Fruit fly (Drosophila melanogaster): Measurements from ENCODE around the gene meep.

The meep gene

dm6 chr3L:1204674-1205547 is 2.1 kb upstream of the meep start, which contains the start of gene CG9119 (continued):
- no peak for TF ChIP-seq dsf (GFP tag; optimal IDR thresholded peaks at IDR 0.05; ENCODE audit: borderline replicate concordance)
- no peak for TF ChIP-seq CG9705 (GFP tag; optimal IDR thresholded peaks at IDR 0.05)
- TF ChIP-seq GATAd (GFP tag; optimal IDR thresholded peaks at IDR 0.05): no peak
- TF ChIP-seq N (GFP tag; optimal IDR thresholded peaks at IDR 0.05): no peak
- no peak for TF ChIP-seq Vsx2 (GFP tag; optimal IDR thresholded peaks at IDR 0.05; ENCODE audit: partially characterized antibody)

DNA sequence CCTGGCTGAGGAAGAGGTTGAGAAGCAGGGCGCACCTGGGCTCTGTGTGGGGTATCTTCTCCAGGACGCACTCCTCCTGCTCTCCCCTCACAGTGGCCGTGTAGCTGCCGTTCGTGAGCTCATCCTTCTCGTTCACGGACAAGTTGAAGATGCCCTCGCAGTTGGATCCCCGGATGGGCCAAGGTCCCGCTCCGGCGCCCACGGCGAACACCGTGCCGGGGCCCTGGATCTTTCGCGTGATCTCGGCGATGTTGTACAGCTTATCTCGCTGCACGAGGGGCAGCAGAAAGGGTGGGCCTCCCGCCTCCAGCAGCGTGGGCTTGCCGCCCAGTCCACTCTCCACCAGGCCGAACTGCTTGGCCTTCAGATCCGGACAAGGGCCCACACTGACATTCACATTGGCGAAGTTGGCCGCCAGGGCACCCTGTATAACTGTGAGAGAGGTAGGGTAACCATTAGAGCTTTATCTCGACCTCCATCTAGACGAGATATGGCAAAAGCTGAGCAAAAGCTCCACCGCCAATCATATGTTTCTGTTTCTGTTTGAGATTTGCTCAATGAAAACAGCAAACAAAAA is 1.1 kb upstream of the meep start:
- no peak for TF ChIP-seq HLH106 (tag; optimal IDR thresholded peaks at IDR 0.05)
- peak; percentile 97 for TF ChIP-seq Dfd (GFP tag; optimal IDR thresholded peaks at IDR 0.05)
- no peak for TF ChIP-seq Jra (GFP tag; optimal IDR thresholded peaks at IDR 0.05)

DNA sequence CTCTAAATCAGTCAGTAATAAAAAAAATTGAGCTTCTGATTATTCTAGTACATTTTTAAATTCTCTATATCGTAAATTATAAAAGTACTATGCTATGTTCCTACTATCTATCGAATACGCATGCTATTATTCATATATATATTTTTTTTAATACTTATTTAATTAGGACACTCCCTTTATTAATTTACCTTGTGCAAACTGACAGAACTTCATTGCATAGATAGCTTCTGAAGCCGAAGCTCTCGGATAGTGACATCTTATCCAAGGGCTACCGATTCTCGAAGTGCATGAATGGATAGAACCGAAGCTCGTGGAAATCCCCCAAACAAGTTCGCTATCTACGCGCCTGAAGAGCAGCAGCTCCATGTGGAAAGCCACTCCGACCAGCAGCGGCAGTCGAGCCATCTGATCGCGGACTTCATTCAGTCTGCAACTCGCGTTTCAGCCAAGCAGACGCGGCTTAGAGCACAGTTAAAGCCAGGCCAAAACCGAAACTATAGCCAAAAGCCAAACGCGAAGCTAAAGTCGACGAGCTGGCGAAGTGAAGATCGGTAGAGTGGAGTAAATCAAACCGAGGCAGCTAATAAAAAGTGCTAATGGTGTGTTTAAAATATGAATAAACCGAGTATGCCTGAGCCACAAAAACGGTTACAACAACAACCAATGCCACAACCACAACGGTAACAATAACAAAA is 2.3 kb downstream of the meep start, which contains the start of gene mwh:
mwh (plus strand) TSS at position 430 of the 695 bp plus-strand sequence.
- TF ChIP-seq Hnf4 (GFP tag; optimal IDR thresholded peaks at IDR 0.05): no peak
- TF ChIP-seq dmrt93B (GFP tag; optimal IDR thresholded peaks at IDR 0.05): no peak
- no peak for TF ChIP-seq Rel (GFP tag; optimal IDR thresholded peaks at IDR 0.05)
- no peak for TF ChIP-seq Rel (tag; optimal IDR thresholded peaks at IDR 0.05)

DNA sequence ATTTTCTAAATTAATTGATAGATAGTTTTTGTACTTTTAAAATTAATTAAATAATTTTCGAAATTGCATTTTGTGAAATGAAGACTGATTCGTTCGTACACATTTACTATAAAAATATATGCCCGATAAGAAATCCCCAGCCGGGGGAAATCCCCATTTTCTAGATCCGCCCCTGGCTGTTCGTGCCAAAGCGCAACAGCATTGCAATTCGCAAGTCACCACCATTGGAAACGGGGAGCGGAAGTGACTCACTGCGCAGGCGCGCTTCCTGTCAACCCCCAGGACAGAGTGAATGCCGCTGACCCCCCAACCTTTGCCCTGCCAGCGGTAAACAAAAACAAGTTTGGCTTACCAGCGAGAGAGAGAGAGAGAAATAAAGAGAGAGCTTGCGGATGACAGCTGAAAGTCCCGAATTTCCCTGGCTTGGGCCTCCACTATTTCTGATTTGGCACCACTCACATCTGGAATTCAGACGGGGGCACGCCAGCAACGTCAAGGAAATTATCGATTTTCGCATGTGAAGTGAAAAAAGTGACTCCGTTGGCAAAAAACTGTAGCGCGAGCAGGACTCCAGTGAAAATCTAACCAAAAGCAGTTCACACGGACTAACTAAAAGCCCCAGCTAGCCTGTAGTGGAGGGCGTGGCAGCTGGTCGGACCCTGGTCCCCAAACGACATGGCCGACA is 6.8 kb downstream of the meep start, which contains the start of gene Aplip1:
Aplip1 (plus strand) TSS at position 450 of the 685 bp plus-strand sequence.
- TF ChIP-seq foxo (GFP tag; optimal IDR thresholded peaks at IDR 0.05) (peak in 1 of 2 experiments; percentile 15), Hr83 (GFP tag; optimal IDR thresholded peaks at IDR 0.05; ENCODE audit: poor library complexity, severe bottlenecking) (no peak), Rel (GFP tag; optimal IDR thresholded peaks at IDR 0.05) (no peak), Rel (tag; optimal IDR thresholded peaks at IDR 0.05) (peak; percentile 72)

DNA sequence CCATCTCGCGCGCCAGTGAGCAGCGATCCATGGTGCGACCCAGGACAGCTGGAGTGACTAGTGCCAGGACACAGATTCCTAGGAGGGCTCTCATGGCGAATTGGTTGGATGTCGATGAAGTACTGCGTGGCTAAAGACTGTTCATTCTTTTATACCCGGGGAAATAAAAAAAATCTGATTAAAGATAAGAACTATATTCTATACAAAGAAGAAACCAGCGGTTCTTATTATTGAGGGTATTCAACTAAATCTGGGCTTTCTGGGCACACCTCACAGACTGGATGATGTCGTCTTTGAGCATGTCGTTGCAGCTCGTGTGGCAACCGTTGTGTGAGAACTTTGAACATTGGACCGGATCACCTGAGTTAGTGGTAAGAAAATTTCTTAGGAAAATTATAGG is 7.6 kb downstream of the meep start, which contains the start of gene LysX:
LysX (minus strand) TSS at position 101 of the 400 bp plus-strand sequence.
- TF ChIP-seq lola (GFP tag; optimal IDR thresholded peaks at IDR 0.05) (no peak), tai (GFP tag; optimal IDR thresholded peaks at IDR 0.05) (no peak), Sp1 (GFP tag; optimal IDR thresholded peaks at IDR 0.05) (no peak), pan (optimal IDR thresholded peaks at IDR 0.05) (no peak), CG9705 (GFP tag; optimal IDR thresholded peaks at IDR 0.05) (no peak), sage (GFP tag; optimal IDR thresholded peaks at IDR 0.05) (no peak), br (GFP tag; optimal IDR thresholded peaks at IDR 0.05) (no peak), dl (GFP tag; optimal IDR thresholded peaks at IDR 0.05; ENCODE audit: insufficient read depth in 1 of 2, partially characterized antibody in 2 of 2) (no peak), dmrt93B (GFP tag; optimal IDR thresholded peaks at IDR 0.05) (no peak)

dm6 chr3L:1193123-1193844 is 9.6 kb downstream of the meep start, which contains the start of gene Trhn:
Gene Trhn, minus strand, starts transcription at chr3L:1193173.
- TF ChIP-seq Rel (GFP tag; optimal IDR thresholded peaks at IDR 0.05) (no peak), Rel (tag; optimal IDR thresholded peaks at IDR 0.05) (no peak), Vsx2 (GFP tag; optimal IDR thresholded peaks at IDR 0.05; ENCODE audit: partially characterized antibody) (no peak), Hnf4 (GFP tag; optimal IDR thresholded peaks at IDR 0.05) (no peak), psq (GFP tag; optimal IDR thresholded peaks at IDR 0.05) (no peak), CG32264 (GFP tag; optimal IDR thresholded peaks at IDR 0.05) (no peak)
